Worm (Caenorhabditis elegans): Measurements from ENCODE around the gene atg-4.2.
A peak's percentile ranks its signal among the peaks of the same experiment; 100 is the strongest.

DNA sequence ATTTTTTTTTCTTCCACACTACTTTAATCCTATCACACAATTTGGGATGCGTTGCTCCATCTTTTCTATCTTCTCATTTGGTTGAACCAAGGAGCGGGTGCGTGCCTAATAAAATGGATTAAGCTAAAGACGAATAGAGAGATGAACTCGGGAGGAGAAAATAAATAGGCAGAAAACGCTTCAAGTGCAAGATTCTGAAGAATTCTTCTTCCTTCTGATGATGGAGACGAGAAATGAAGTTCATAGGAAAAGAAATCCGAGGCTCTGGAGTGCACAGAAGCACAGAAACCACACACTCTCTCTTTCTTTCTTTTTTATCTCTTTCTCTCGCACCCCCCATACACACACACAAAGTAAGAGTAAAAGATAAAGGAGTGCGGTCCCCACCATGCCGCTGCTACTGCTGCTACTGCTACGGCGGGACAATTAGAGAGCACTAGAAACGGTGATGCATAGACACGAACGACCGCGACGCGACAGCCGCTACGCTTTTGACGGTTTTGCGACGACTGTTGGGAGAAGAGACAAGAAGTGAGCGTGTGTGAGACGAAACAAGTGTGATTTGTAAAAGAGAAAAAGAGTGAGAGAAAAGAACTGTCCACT, 24.3 kb downstream of the atg-4.2 start:
- no peak for TF ChIP-seq nhr-12 (tag; optimal IDR thresholded peaks at IDR 0.05)
- no peak for TF ChIP-seq unc-39 (tag; optimal IDR thresholded peaks at IDR 0.05)
- TF ChIP-seq unc-62 (GFP tag; optimal IDR thresholded peaks at IDR 0.05) = peak; percentile 81
- peak; percentile 72 for TF ChIP-seq cnd-1 (tag; optimal IDR thresholded peaks at IDR 0.05)
- peak; percentile 67 for TF ChIP-seq mep-1 (tag; optimal IDR thresholded peaks at IDR 0.05)
- no peak for TF ChIP-seq ceh-83 (GFP tag; optimal IDR thresholded peaks at IDR 0.05)
- no peak for TF ChIP-seq nhr-28 (tag; optimal IDR thresholded peaks at IDR 0.05)
- no peak for TF ChIP-seq ztf-11 (tag; optimal IDR thresholded peaks at IDR 0.05)
- TF ChIP-seq snpc-4 (tag; optimal IDR thresholded peaks at IDR 0.05) = no peak
- no peak for TF ChIP-seq nhr-76 (tag; optimal IDR thresholded peaks at IDR 0.05)
- no peak for TF ChIP-seq elt-3 (tag; optimal IDR thresholded peaks at IDR 0.05)

All from whole organism, mixed stage, embryonic.